Worm (Caenorhabditis elegans): Measurements from ENCODE around the gene Y22D7AL.1.

DNA sequence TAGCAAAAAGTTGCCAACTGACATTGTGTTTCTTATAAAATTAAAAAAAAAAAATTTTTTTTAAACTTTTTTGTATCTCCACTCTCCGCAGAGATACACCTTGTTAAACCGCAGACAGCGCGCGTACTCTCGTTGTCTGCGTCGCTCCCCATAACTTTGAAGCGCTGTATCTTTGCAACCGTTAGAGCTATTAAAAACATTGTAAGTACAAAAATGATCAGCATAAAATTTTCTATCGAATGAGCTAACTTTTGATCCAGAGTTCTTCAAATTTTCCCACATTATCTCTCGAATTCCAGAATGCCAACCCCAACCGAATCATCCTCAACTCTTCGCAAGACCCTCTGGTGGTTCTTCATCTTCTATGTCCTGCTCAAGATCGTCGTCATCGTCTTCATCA is at the start of gene Y22D7AL.1:
- no peak for TF ChIP-seq ceh-82 (tag; optimal IDR thresholded peaks at IDR 0.05)
- TF ChIP-seq unc-39 (tag; optimal IDR thresholded peaks at IDR 0.05): no peak
- TF ChIP-seq ztf-11 (tag; optimal IDR thresholded peaks at IDR 0.05): no peak
- TF ChIP-seq zag-1 (tag; optimal IDR thresholded peaks at IDR 0.05): no peak
- no peak for TF ChIP-seq lin-11 (tag; optimal IDR thresholded peaks at IDR 0.05)
- TF ChIP-seq snpc-4 (tag; optimal IDR thresholded peaks at IDR 0.05): no peak
- TF ChIP-seq ztf-1 (GFP tag; conservative IDR thresholded peaks at IDR 0.05): no peak
- no peak for TF ChIP-seq Y55F3AM.14 (GFP tag; optimal IDR thresholded peaks at IDR 0.05)
- TF ChIP-seq lin-39 (tag; optimal IDR thresholded peaks at IDR 0.05): no peak
- no peak for TF ChIP-seq sma-9 (GFP tag; optimal IDR thresholded peaks at IDR 0.05)
- TF ChIP-seq sma-9 (tag; optimal IDR thresholded peaks at IDR 0.05): no peak
